Fruit fly (Drosophila melanogaster) whole organism, embryonic: ENCODE results near the gene Ugt37C2.

Experiments used
- Atf-2 ChIP-seq: fragments of 200-800 bp; sonication (Bioruptor generic); optimal IDR thresholded peaks from 2 replicates; lab custom pipeline; 2016; ENCODE audit warnings: missing biosample characterization, missing genetic modification characterization
- CG1024 ChIP-seq: fragments of 200-800 bp; sonication (Bioruptor generic); IDR thresholded peaks from 2 replicates; pipeline ENCODE4 v1.3.6; 2022; ENCODE audit warnings: missing biosample characterization, missing genetic modification characterization
- CG10321 ChIP-seq: fragments of 200-800 bp; sonication (Bioruptor generic); IDR thresholded peaks from 2 replicates; pipeline ENCODE4 v1.3.6; 2022; ENCODE audit warnings: missing biosample characterization, missing genetic modification characterization
- CG13287 ChIP-seq: fragments of 200-800 bp; sonication (Bioruptor generic); IDR thresholded peaks from 2 replicates; pipeline ENCODE4 v1.3.6; 2022; ENCODE audit warnings: missing biosample characterization, missing genetic modification characterization; ENCODE audit not compliant: partially characterized antibody
- CG14441 ChIP-seq: fragments of 200-800 bp; sonication (Bioruptor generic); IDR thresholded peaks from 2 replicates; pipeline ENCODE4 v1.3.6; 2022; ENCODE audit warnings: missing biosample characterization, missing genetic modification characterization
- CG15514 ChIP-seq: fragments of 200-800 bp; sonication (Bioruptor generic); optimal IDR thresholded peaks from 3 replicates; lab custom pipeline; 2017; ENCODE audit warnings: missing biosample characterization, missing genetic modification characterization, mild to moderate bottlenecking, moderate library complexity, missing genetic modification reagents
- CG15696 ChIP-seq: fragments of 200-800 bp; sonication (Bioruptor generic); optimal IDR thresholded peaks from 2 replicates; lab custom pipeline; 2019; ENCODE audit warnings: missing biosample characterization, mild to moderate bottlenecking, missing genetic modification characterization, moderate library complexity
- CG33557 ChIP-seq: fragments of 200-800 bp; sonication (Bioruptor generic); optimal IDR thresholded peaks from 2 replicates; lab custom pipeline; 2019; ENCODE audit warnings: missing biosample characterization, mild to moderate bottlenecking, missing genetic modification characterization, moderate library complexity
- CG34376 ChIP-seq: fragments of 200-800 bp; sonication (Bioruptor generic); optimal IDR thresholded peaks from 2 replicates; lab custom pipeline; 2018; ENCODE audit warnings: missing biosample characterization, mild to moderate bottlenecking, missing genetic modification characterization
- CG4820 ChIP-seq: fragments of 200-800 bp; sonication (Bioruptor generic); optimal IDR thresholded peaks from 3 replicates; lab custom pipeline; 2016; ENCODE audit warnings: missing biosample characterization, missing genetic modification characterization
- CG6272 ChIP-seq: fragments of 200-800 bp; sonication (Bioruptor generic); IDR thresholded peaks from 2 replicates; pipeline ENCODE4 v1.3.6; 2022; ENCODE audit warnings: missing biosample characterization, missing genetic modification characterization
- CG6765 ChIP-seq: fragments of 200-800 bp; sonication (Bioruptor generic); optimal IDR thresholded peaks from 3 replicates; lab custom pipeline; 2017; ENCODE audit warnings: missing biosample characterization, mild to moderate bottlenecking, missing genetic modification characterization
- CG7839 ChIP-seq: fragments of 200-800 bp; sonication (Bioruptor generic); optimal IDR thresholded peaks from 3 replicates; lab custom pipeline; 2018; ENCODE audit warnings: missing biosample characterization, mild to moderate bottlenecking, missing genetic modification characterization, moderate library complexity
- CG7987 ChIP-seq: fragments of 200-800 bp; sonication (Bioruptor generic); optimal IDR thresholded peaks from 2 replicates; lab custom pipeline; 2018; ENCODE audit warnings: missing biosample characterization, mild to moderate bottlenecking, missing genetic modification characterization, moderate library complexity
- CG8281 ChIP-seq: fragments of 200-800 bp; sonication (Bioruptor generic); optimal IDR thresholded peaks from 2 replicates; lab custom pipeline; 2018; ENCODE audit warnings: missing biosample characterization, mild to moderate bottlenecking, missing genetic modification characterization, moderate library complexity
- CTCF ChIP-seq: fragments of 200-800 bp; sonication (Bioruptor generic); optimal IDR thresholded peaks from 2 replicates; lab custom pipeline; 2017; ENCODE audit warnings: missing biosample characterization, mild to moderate bottlenecking, missing genetic modification characterization, moderate library complexity
- CoRest ChIP-seq: fragments of 200-800 bp; sonication (Bioruptor generic); optimal IDR thresholded peaks from 3 replicates; lab custom pipeline; 2018; ENCODE audit warnings: missing biosample characterization, mild to moderate bottlenecking, missing genetic modification characterization, moderate library complexity
- D19B ChIP-seq: fragments of 200-800 bp; sonication (Bioruptor generic); optimal IDR thresholded peaks from 2 replicates; lab custom pipeline; 2017; ENCODE audit warnings: missing biosample characterization, mild to moderate bottlenecking, missing genetic modification characterization
- Fer2 ChIP-seq: fragments of 200-800 bp; sonication (Bioruptor generic); optimal IDR thresholded peaks from 2 replicates; lab custom pipeline; 2018; ENCODE audit warnings: missing biosample characterization, mild to moderate bottlenecking, missing genetic modification characterization, moderate library complexity
- HHEX ChIP-seq: fragments of 200-800 bp; sonication (Bioruptor generic); optimal IDR thresholded peaks from 3 replicates; lab custom pipeline; 2017; ENCODE audit warnings: missing biosample characterization, mild to moderate bottlenecking, missing genetic modification characterization, missing genetic modification reagents
- Hey ChIP-seq: fragments of 200-800 bp; sonication (Bioruptor generic); optimal IDR thresholded peaks from 3 replicates; lab custom pipeline; 2018; ENCODE audit warnings: missing biosample characterization, mild to moderate bottlenecking, missing genetic modification characterization
- Hr78 ChIP-seq, 2 experiments: fragments of 200-800 bp in 1 of 2; fragments of >200 bp in 1 of 2; sonication (Bioruptor generic) in 1 of 2; optimal IDR thresholded peaks; 2 replicates each; lab custom pipeline; 2017 to 2019; ENCODE audit warnings: missing biosample characterization in 2 of 2, missing genetic modification characterization in 2 of 2, mild to moderate bottlenecking in 1 of 2, moderate library complexity in 1 of 2
- Lhr ChIP-seq: fragments of 200-800 bp; sonication (Bioruptor generic); optimal IDR thresholded peaks from 3 replicates; lab custom pipeline; 2017; ENCODE audit warnings: mild to moderate bottlenecking, missing biosample characterization, missing genetic modification reagents, missing genetic modification characterization
- Nf-YC ChIP-seq: fragments of 200-800 bp; optimal IDR thresholded peaks from 3 replicates; lab custom pipeline; 2019; ENCODE audit warnings: missing biosample characterization, mild to moderate bottlenecking, missing genetic modification characterization, moderate library complexity
- Sin3A ChIP-seq: fragments of >200 bp; optimal IDR thresholded peaks from 2 replicates; lab custom pipeline; 2018
- Sox100B ChIP-seq: fragments of 200-800 bp; sonication (Bioruptor generic); optimal IDR thresholded peaks from 3 replicates; lab custom pipeline; 2018; ENCODE audit warnings: missing biosample characterization, mild to moderate bottlenecking, missing genetic modification characterization
- Sox102F ChIP-seq: fragments of 200-800 bp; sonication (Bioruptor generic); optimal IDR thresholded peaks from 2 replicates; lab custom pipeline; 2018; ENCODE audit warnings: missing biosample characterization, mild to moderate bottlenecking, missing genetic modification characterization, moderate library complexity
- Sry-β ChIP-seq: fragments of 200-800 bp; sonication (Bioruptor generic); optimal IDR thresholded peaks from 2 replicates; lab custom pipeline; 2018; ENCODE audit warnings: missing biosample characterization, mild to moderate bottlenecking, missing genetic modification characterization, moderate library complexity
- Sry-δ ChIP-seq: fragments of 200-800 bp; sonication (Bioruptor generic); optimal IDR thresholded peaks from 2 replicates; lab custom pipeline; 2016; ENCODE audit warnings: missing biosample characterization, missing genetic modification characterization
- Vsx1 ChIP-seq: fragments of 200-800 bp; sonication (Bioruptor generic); optimal IDR thresholded peaks from 2 replicates; lab custom pipeline; 2017; ENCODE audit warnings: missing biosample characterization, mild to moderate bottlenecking, missing genetic modification characterization, missing genetic modification reagents
- caup ChIP-seq: fragments of 200-800 bp; sonication (Bioruptor generic); optimal IDR thresholded peaks from 3 replicates; lab custom pipeline; 2017; ENCODE audit warnings: missing biosample characterization, mild to moderate bottlenecking, missing genetic modification characterization, moderate library complexity; ENCODE audit not compliant: severe bottlenecking
- corto ChIP-seq: fragments of 200-800 bp; sonication (Bioruptor generic); optimal IDR thresholded peaks from 2 replicates; lab custom pipeline; 2016; ENCODE audit warnings: missing biosample characterization, mild to moderate bottlenecking, missing genetic modification characterization, moderate library complexity
- crp ChIP-seq, 2 experiments: fragments of 200-800 bp; sonication (Bioruptor generic); optimal IDR thresholded peaks; 2 replicates in 1 of 2; 3 replicates in 1 of 2; lab custom pipeline; 2017; ENCODE audit warnings: missing biosample characterization in 2 of 2, missing genetic modification characterization in 2 of 2, mild to moderate bottlenecking in 1 of 2, moderate library complexity in 1 of 2
- dysf ChIP-seq: fragments of 200-800 bp; sonication (Bioruptor generic); IDR thresholded peaks from 3 replicates; pipeline ENCODE4 v1.3.6; 2022; ENCODE audit warnings: missing biosample characterization, missing genetic modification characterization
- emc ChIP-seq: fragments of 200-800 bp; sonication (Bioruptor generic); optimal IDR thresholded peaks from 2 replicates; lab custom pipeline; 2016; ENCODE audit warnings: missing biosample characterization, missing genetic modification characterization
- fru ChIP-seq: fragments of >200 bp; optimal IDR thresholded peaks from 2 replicates; lab custom pipeline; 2017
- gt ChIP-seq: fragments of 200-800 bp; sonication (Bioruptor generic); IDR thresholded peaks from 2 replicates; pipeline ENCODE4 v1.3.6; 2022; ENCODE audit warnings: missing biosample characterization, missing genetic modification characterization
- her ChIP-seq: fragments of 200-800 bp; sonication (Bioruptor generic); optimal IDR thresholded peaks from 2 replicates; lab custom pipeline; 2016; ENCODE audit warnings: missing biosample characterization, missing genetic modification characterization
- kay ChIP-seq: fragments of 200-800 bp; sonication (Bioruptor generic); optimal IDR thresholded peaks from 2 replicates; lab custom pipeline; 2016; ENCODE audit warnings: missing biosample characterization, missing genetic modification characterization
- knrl ChIP-seq: fragments of 200-800 bp; sonication (Bioruptor generic); IDR thresholded peaks from 3 replicates; pipeline ENCODE4 v1.3.6; 2022; ENCODE audit warnings: missing biosample characterization, missing genetic modification characterization; ENCODE audit not compliant: partially characterized antibody
- lbe ChIP-seq: fragments of 200-800 bp; sonication (Bioruptor generic); optimal IDR thresholded peaks from 2 replicates; lab custom pipeline; 2016; ENCODE audit warnings: missing biosample characterization, mild to moderate bottlenecking, missing genetic modification characterization
- odd ChIP-seq: fragments of 200-800 bp; sonication (Bioruptor generic); optimal IDR thresholded peaks from 2 replicates; lab custom pipeline; 2017; ENCODE audit warnings: missing biosample characterization, mild to moderate bottlenecking, missing genetic modification characterization
- otp ChIP-seq: fragments of 200-800 bp; sonication (Bioruptor generic); IDR thresholded peaks from 3 replicates; pipeline ENCODE4, ENCODE4 v1.3.6; 2022; ENCODE audit warnings: missing biosample characterization, missing genetic modification characterization
- rib ChIP-seq: fragments of 200-800 bp; sonication (Bioruptor generic); IDR thresholded peaks from 2 replicates; pipeline ENCODE4 v1.3.6; 2022; ENCODE audit warnings: missing biosample characterization, missing genetic modification characterization
- row ChIP-seq: fragments of 200-800 bp; sonication (Bioruptor generic); IDR thresholded peaks from 3 replicates; pipeline ENCODE4 v1.3.6; 2022; ENCODE audit warnings: missing biosample characterization, missing genetic modification characterization
- sna ChIP-seq: fragments of 200-800 bp; sonication (Bioruptor generic); IDR thresholded peaks from 2 replicates; pipeline ENCODE4 v1.3.6; 2022; ENCODE audit warnings: missing biosample characterization, missing genetic modification characterization; ENCODE audit not compliant: partially characterized antibody
- sqz ChIP-seq: fragments of 200-800 bp; sonication (Bioruptor generic); optimal IDR thresholded peaks from 3 replicates; lab custom pipeline; 2018; ENCODE audit warnings: missing biosample characterization, mild to moderate bottlenecking, missing genetic modification characterization
- stwl ChIP-seq: fragments of 200-800 bp; sonication (Bioruptor generic); optimal IDR thresholded peaks from 3 replicates; lab custom pipeline; 2018; ENCODE audit warnings: missing biosample characterization, mild to moderate bottlenecking, missing genetic modification characterization, moderate library complexity
- sug ChIP-seq: fragments of 200-800 bp; optimal IDR thresholded peaks from 2 replicates; lab custom pipeline; 2019; ENCODE audit warnings: missing biosample characterization, mild to moderate bottlenecking, missing genetic modification characterization, moderate library complexity
- tio ChIP-seq: fragments of 200-800 bp; sonication (Bioruptor generic); optimal IDR thresholded peaks from 2 replicates; lab custom pipeline; 2017; ENCODE audit warnings: missing biosample characterization, missing genetic modification characterization, inconsistent platforms
- tx ChIP-seq: fragments of 200-800 bp; sonication (Bioruptor generic); optimal IDR thresholded peaks from 2 replicates; lab custom pipeline; 2016; ENCODE audit warnings: missing biosample characterization, missing genetic modification characterization
- usp ChIP-seq: fragments of >200 bp; optimal IDR thresholded peaks from 2 replicates; lab custom pipeline; 2017; ENCODE audit warnings: missing biosample characterization, missing genetic modification characterization

Gene Ugt37C2

dm6 chr2L:16801578-16802152 lies 7.7 kb downstream of the Ugt37C2 start (continued):
- TF ChIP-seq CG1024 (GFP tag; lab: Robert Waterston, UW) (no peak), CG7839 (no peak), crp (GFP tag; optimal IDR thresholded peaks at IDR 0.05; lab: Kevin White, UChicago) (no peak), usp (GFP tag; lab: Kevin White, UChicago) (no peak), rib (no peak), Atf-2 (GFP tag; lab: Kevin White, UChicago) (no peak), kay (no peak), otp (GFP tag; lab: Robert Waterston, UW) (no peak), CG6765 (GFP tag; lab: Kevin White, UChicago) (no peak), Fer2 (tag; lab: Kevin White, UChicago) (no peak), Lhr (GFP tag; lab: Kevin White, UChicago) (peak; percentile 34), Vsx1 (GFP tag; lab: Kevin White, UChicago) (no peak), Sin3A (lab: Kevin White, UChicago) (no peak), Sry-δ (GFP tag; lab: Kevin White, UChicago) (no peak), CG6272 (GFP tag; lab: Robert Waterston, UW) (no peak), caup (GFP tag; lab: Kevin White, UChicago) (peak; percentile 35), CG10321 (no peak), sug (tag; lab: Kevin White, UChicago) (no peak), lbe (GFP tag; lab: Kevin White, UChicago) (no peak), D19B (GFP tag; lab: Kevin White, UChicago) (no peak), odd (GFP tag; lab: Kevin White, UChicago) (peak; percentile 33), CG34376 (GFP tag; lab: Kevin White, UChicago) (peak; percentile 78), sqz (GFP tag; lab: Kevin White, UChicago) (no peak), stwl (tag; lab: Kevin White, UChicago) (peak; percentile 52), emc (GFP tag; lab: Kevin White, UChicago) (no peak), gt (GFP tag; lab: Robert Waterston, UW) (no peak), Sry-β (no peak), tio (GFP tag; lab: Kevin White, UChicago) (no peak), CG13287 (GFP tag; lab: Robert Waterston, UW) (peak; percentile 32; the same call in 1 of the 2 replicates), corto (GFP tag; lab: Kevin White, UChicago) (no peak), CG8281 (tag; lab: Kevin White, UChicago) (no peak), Hey (no peak), HHEX (no peak), CG33557 (no peak), CG7987 (GFP tag; lab: Kevin White, UChicago) (no peak), CG14441 (no peak)

- TF ChIP-seq knrl (GFP tag; lab: Robert Waterston, UW) (no peak), sna (no peak), CoRest (tag; lab: Kevin White, UChicago) (no peak), CG14441 (no peak), Atf-2 (GFP tag; lab: Kevin White, UChicago) (no peak), her (no peak), CG4820 (GFP tag; lab: Kevin White, UChicago) (no peak), CG15514 (GFP tag; lab: Kevin White, UChicago) (no peak), tx (GFP tag; lab: Kevin White, UChicago) (no peak), dysf (GFP tag; lab: Robert Waterston, UW) (no peak), CTCF (GFP tag; lab: Kevin White, UChicago) (no peak), Hr78 (GFP tag; optimal IDR thresholded peaks at IDR 0.05; lab: Kevin White, UChicago) (no peak), Sox100B (GFP tag; lab: Kevin White, UChicago) (no peak), Nf-YC (tag; lab: Kevin White, UChicago) (no peak), row (GFP tag; lab: Robert Waterston, UW) (peak; percentile 30; the same call in 2 of the 3 replicates), fru (lab: Kevin White, UChicago) (no peak), CG15696 (no peak), Sox102F (GFP tag; lab: Kevin White, UChicago) (peak; percentile 5)
These were observed 9.6 kb downstream of the Ugt37C2 start for dm6 chr2L:16803638-16804037.
